Fruit fly (Drosophila melanogaster) whole organism, wandering third instar larva: Measurements from ENCODE around the gene CG5880.

Source experiments
- CG32264 ChIP-seq: fragments of 200-800 bp; sonication (Bioruptor generic); optimal IDR thresholded peaks from 2 replicates; lab custom pipeline; 2016; ENCODE audit warnings: missing biosample characterization, missing genetic modification characterization
- Dfd ChIP-seq: fragments of >200 bp; optimal IDR thresholded peaks from 2 replicates; lab custom pipeline; 2017; ENCODE audit warnings: missing biosample characterization, missing genetic modification characterization
- Hnf4 ChIP-seq: fragments of 200-800 bp; sonication (Bioruptor generic); optimal IDR thresholded peaks from 2 replicates; lab custom pipeline; 2016; ENCODE audit warnings: missing biosample characterization, mild to moderate bottlenecking, missing genetic modification characterization
- Hr78 ChIP-seq: fragments of >200 bp; optimal IDR thresholded peaks from 2 replicates; lab custom pipeline; 2017; ENCODE audit warnings: missing biosample characterization, missing genetic modification characterization
- N ChIP-seq: fragments of >200 bp; optimal IDR thresholded peaks from 2 replicates; lab custom pipeline; 2018; ENCODE audit warnings: missing biosample characterization, missing external identifiers, missing genetic modification characterization
- Rel ChIP-seq, 2 experiments: fragments of 200-800 bp; sonication (Bioruptor generic) in 1 of 2; optimal IDR thresholded peaks; 2 replicates in 1 of 2; 3 replicates in 1 of 2; lab custom pipeline; 2016 to 2019; ENCODE audit warnings: mild to moderate bottlenecking in 2 of 2, missing biosample characterization in 2 of 2, missing genetic modification characterization in 2 of 2, moderate library complexity in 1 of 2
- Sp1 ChIP-seq: fragments of 200-800 bp; sonication (Bioruptor generic); optimal IDR thresholded peaks from 3 replicates; lab custom pipeline; 2019; ENCODE audit warnings: missing biosample characterization, mild to moderate bottlenecking, missing genetic modification characterization, moderate library complexity
- dsf ChIP-seq: sonication (Bioruptor generic); optimal IDR thresholded peaks from 2 replicates; lab custom pipeline; 2016; ENCODE audit warnings: missing biosample characterization, missing genetic modification characterization, borderline replicate concordance
- pan ChIP-seq: fragments of >200 bp; optimal IDR thresholded peaks from 2 replicates; lab custom pipeline; 2017
- psq ChIP-seq: fragments of 200-800 bp; sonication (Bioruptor generic); optimal IDR thresholded peaks from 3 replicates; lab custom pipeline; 2017; ENCODE audit warnings: missing biosample characterization, mild to moderate bottlenecking, missing genetic modification characterization, moderate library complexity
- usp ChIP-seq: fragments of >200 bp; optimal IDR thresholded peaks from 2 replicates; lab custom pipeline; 2017; ENCODE audit warnings: missing biosample characterization, missing genetic modification characterization

DNA sequence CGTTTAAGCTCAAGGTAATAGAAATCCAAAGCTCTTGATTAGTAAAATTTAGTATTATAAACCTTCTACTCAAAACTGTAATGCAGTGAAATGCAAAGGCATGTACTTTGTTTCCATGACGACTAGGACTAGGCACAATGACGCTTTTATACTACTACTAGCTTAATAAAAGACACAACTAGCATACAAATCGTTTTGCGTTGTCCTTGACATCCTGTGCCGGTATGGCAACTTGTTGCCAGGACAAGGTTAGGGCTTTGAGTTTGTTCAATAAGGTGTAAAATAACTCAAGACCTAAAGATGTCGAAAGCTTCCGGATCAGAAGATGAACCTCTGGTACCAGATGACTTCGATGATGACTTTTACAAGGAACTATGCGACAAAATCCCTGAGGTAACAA lies 1.8 kb downstream of the CG5880 start, which contains the start of gene CG5882:
- TF ChIP-seq psq (GFP tag; lab: Kevin White, UChicago) (no peak), Hr78 (GFP tag; lab: Kevin White, UChicago) (no peak), pan (lab: Kevin White, UChicago) (no peak), Dfd (GFP tag; lab: Kevin White, UChicago) (no peak), Rel (GFP tag; optimal IDR thresholded peaks at IDR 0.05; lab: Kevin White, UChicago) (no peak), Rel (tag; optimal IDR thresholded peaks at IDR 0.05; lab: Kevin White, UChicago) (no peak), dsf (no peak), Sp1 (GFP tag; lab: Kevin White, UChicago) (no peak), N (no peak), CG32264 (GFP tag; lab: Kevin White, UChicago) (no peak), usp (GFP tag; lab: Kevin White, UChicago) (no peak), Hnf4 (no peak)
